Fruit fly (Drosophila melanogaster) whole organism, embryonic: Measurements from ENCODE around the gene CSN5.

Experiments
- Awh ChIP-seq: fragments of 200-800 bp; sonication (Bioruptor generic); IDR thresholded peaks from 2 replicates; pipeline ENCODE4, ENCODE4 v1.3.6; 2022; ENCODE audit warnings: missing biosample characterization, missing genetic modification characterization
- Bteb2 ChIP-seq: fragments of 200-800 bp; sonication (Bioruptor generic); optimal IDR thresholded peaks from 2 replicates; lab custom pipeline; 2016; ENCODE audit warnings: missing biosample characterization, missing genetic modification characterization
- CG11398 ChIP-seq: fragments of 200-800 bp; sonication (Bioruptor generic); optimal IDR thresholded peaks from 2 replicates; lab custom pipeline; 2016; ENCODE audit warnings: missing biosample characterization, missing genetic modification characterization
- CG11504 ChIP-seq: fragments of 200-800 bp; sonication (Bioruptor generic); optimal IDR thresholded peaks from 3 replicates; lab custom pipeline; 2019; ENCODE audit warnings: missing biosample characterization, mild to moderate bottlenecking, missing genetic modification characterization, moderate library complexity
- CG12299 ChIP-seq: fragments of 200-800 bp; sonication (Bioruptor generic); optimal IDR thresholded peaks from 2 replicates; lab custom pipeline; 2018; ENCODE audit warnings: missing biosample characterization, mild to moderate bottlenecking, missing genetic modification characterization
- CG12391 ChIP-seq: fragments of 200-800 bp; sonication (Bioruptor generic); optimal IDR thresholded peaks from 3 replicates; lab custom pipeline; 2018; ENCODE audit warnings: missing biosample characterization, mild to moderate bottlenecking, missing genetic modification characterization, moderate library complexity
- CG14710 ChIP-seq: fragments of 200-800 bp; sonication (Bioruptor generic); optimal IDR thresholded peaks from 3 replicates; lab custom pipeline; 2019; ENCODE audit warnings: missing biosample characterization, mild to moderate bottlenecking, missing genetic modification characterization, moderate library complexity
- CG15073 ChIP-seq: fragments of 200-800 bp; sonication (Bioruptor generic); optimal IDR thresholded peaks from 2 replicates; lab custom pipeline; 2016; ENCODE audit warnings: missing biosample characterization, missing genetic modification characterization
- CG15514 ChIP-seq: fragments of 200-800 bp; sonication (Bioruptor generic); optimal IDR thresholded peaks from 3 replicates; lab custom pipeline; 2017; ENCODE audit warnings: missing biosample characterization, missing genetic modification characterization, mild to moderate bottlenecking, moderate library complexity, missing genetic modification reagents
- CG15696 ChIP-seq: fragments of 200-800 bp; sonication (Bioruptor generic); optimal IDR thresholded peaks from 2 replicates; lab custom pipeline; 2019; ENCODE audit warnings: missing biosample characterization, mild to moderate bottlenecking, missing genetic modification characterization, moderate library complexity
- CG1602 ChIP-seq: fragments of 200-800 bp; sonication (Bioruptor generic); optimal IDR thresholded peaks from 3 replicates; lab custom pipeline; 2016; ENCODE audit warnings: missing biosample characterization, missing genetic modification characterization
- CG17802 ChIP-seq: fragments of 200-800 bp; sonication (Bioruptor generic); optimal IDR thresholded peaks from 2 replicates; lab custom pipeline; 2018; ENCODE audit warnings: missing biosample characterization, mild to moderate bottlenecking, missing genetic modification characterization, moderate library complexity
- CG18011 ChIP-seq: fragments of 200-800 bp; sonication (Bioruptor generic); optimal IDR thresholded peaks from 2 replicates; lab custom pipeline; 2017; ENCODE audit warnings: missing biosample characterization, missing genetic modification characterization, mild to moderate bottlenecking, moderate library complexity, missing genotype
- CG34224 ChIP-seq: fragments of 200-800 bp; sonication (Bioruptor generic); IDR thresholded peaks from 3 replicates; pipeline ENCODE4 v1.3.6; 2022; ENCODE audit warnings: missing biosample characterization, missing genetic modification characterization; ENCODE audit not compliant: partially characterized antibody
- CG34422 ChIP-seq: fragments of 200-800 bp; sonication (Bioruptor generic); IDR thresholded peaks from 3 replicates; pipeline ENCODE4 v1.3.6; 2022; ENCODE audit warnings: missing biosample characterization, missing genetic modification characterization
- CG4404 ChIP-seq: fragments of 200-800 bp; sonication (Bioruptor generic); IDR thresholded peaks from 2 replicates; pipeline ENCODE4 v1.3.6; 2022; ENCODE audit warnings: missing biosample characterization, missing genetic modification characterization
- CG6813 ChIP-seq: fragments of 200-800 bp; sonication (Bioruptor generic); optimal IDR thresholded peaks from 2 replicates; lab custom pipeline; 2017; ENCODE audit warnings: missing biosample characterization, missing genetic modification characterization, mild to moderate bottlenecking, moderate library complexity, missing genetic modification reagents
- CG6854 ChIP-seq: fragments of 200-800 bp; sonication (Bioruptor generic); optimal IDR thresholded peaks from 3 replicates; lab custom pipeline; 2017; ENCODE audit warnings: missing biosample characterization, mild to moderate bottlenecking, missing genetic modification characterization
- CG8765 ChIP-seq: fragments of 200-800 bp; sonication (Bioruptor generic); IDR thresholded peaks from 2 replicates; pipeline ENCODE4 v1.3.6; 2022; ENCODE audit warnings: missing biosample characterization, missing genetic modification characterization
- CG9215 ChIP-seq: fragments of 200-800 bp; sonication (Bioruptor generic); IDR thresholded peaks from 2 replicates; pipeline ENCODE4 v1.3.6; 2022; ENCODE audit warnings: missing biosample characterization, missing genetic modification characterization
- Chrac-16 ChIP-seq: fragments of 200-800 bp; sonication (Bioruptor generic); optimal IDR thresholded peaks from 3 replicates; lab custom pipeline; 2016; ENCODE audit warnings: missing biosample characterization, missing genetic modification characterization
- Deaf1 ChIP-seq: fragments of 200-800 bp; optimal IDR thresholded peaks from 3 replicates; lab custom pipeline; 2019; ENCODE audit warnings: missing biosample characterization, mild to moderate bottlenecking, missing genetic modification characterization, moderate library complexity
- Dfd ChIP-seq, 2 experiments: fragments of >200 bp; optimal IDR thresholded peaks; 2 replicates each; lab custom pipeline; 2017; ENCODE audit warnings: missing biosample characterization in 2 of 2, missing genetic modification characterization in 2 of 2
- Dip3 ChIP-seq: fragments of 200-800 bp; sonication (Bioruptor generic); optimal IDR thresholded peaks from 3 replicates; lab custom pipeline; 2016; ENCODE audit warnings: missing biosample characterization, missing genetic modification characterization
- Drgx ChIP-seq: fragments of 200-800 bp; sonication (Bioruptor generic); IDR thresholded peaks from 2 replicates; pipeline ENCODE4 v1.3.6; 2022; ENCODE audit warnings: missing biosample characterization, missing genetic modification characterization
- Gsc ChIP-seq: fragments of 200-800 bp; sonication (Bioruptor generic); IDR thresholded peaks from 2 replicates; pipeline ENCODE4 v1.3.6; 2022; ENCODE audit warnings: missing biosample characterization, missing genetic modification characterization
- Gug ChIP-seq: fragments of 200-800 bp; sonication (Bioruptor generic); IDR thresholded peaks from 4 replicates; pipeline ENCODE4 v1.3.6; 2022; ENCODE audit warnings: missing biosample characterization, missing genetic modification characterization
- HLH3B ChIP-seq: fragments of 200-800 bp; sonication (Bioruptor generic); IDR thresholded peaks from 2 replicates; pipeline ENCODE4 v1.3.6; 2022; ENCODE audit warnings: missing biosample characterization, missing genetic modification characterization
- Mes4 ChIP-seq: fragments of 200-800 bp; sonication (Bioruptor generic); optimal IDR thresholded peaks from 2 replicates; lab custom pipeline; 2016; ENCODE audit warnings: missing biosample characterization, missing genetic modification characterization
- NC2α ChIP-seq: fragments of 200-800 bp; sonication (Bioruptor generic); optimal IDR thresholded peaks from 2 replicates; lab custom pipeline; 2016; ENCODE audit warnings: missing biosample characterization, missing genetic modification characterization
- NK7.1 ChIP-seq: fragments of 200-800 bp; sonication (Bioruptor generic); optimal IDR thresholded peaks from 3 replicates; lab custom pipeline; 2016; ENCODE audit warnings: missing biosample characterization, missing genetic modification characterization
- Oaz ChIP-seq: fragments of 200-800 bp; sonication (Bioruptor generic); IDR thresholded peaks from 2 replicates; pipeline ENCODE4 v1.3.6; 2022; ENCODE audit warnings: missing biosample characterization, missing genetic modification characterization
- Scr ChIP-seq: fragments of 200-800 bp; sonication (Bioruptor generic); IDR thresholded peaks from 2 replicates; pipeline ENCODE4 v1.3.6; 2022; ENCODE audit warnings: missing biosample characterization, missing genetic modification characterization; ENCODE audit not compliant: partially characterized antibody
- Sox102F ChIP-seq: fragments of 200-800 bp; sonication (Bioruptor generic); optimal IDR thresholded peaks from 2 replicates; lab custom pipeline; 2018; ENCODE audit warnings: missing biosample characterization, mild to moderate bottlenecking, missing genetic modification characterization, moderate library complexity
- Vsx1 ChIP-seq: fragments of 200-800 bp; sonication (Bioruptor generic); optimal IDR thresholded peaks from 2 replicates; lab custom pipeline; 2017; ENCODE audit warnings: missing biosample characterization, mild to moderate bottlenecking, missing genetic modification characterization, missing genetic modification reagents
- abd-A ChIP-seq: fragments of 200-800 bp; sonication (Bioruptor generic); optimal IDR thresholded peaks from 3 replicates; lab custom pipeline; 2019; ENCODE audit warnings: missing biosample characterization, mild to moderate bottlenecking, missing genetic modification characterization, moderate library complexity
- crp ChIP-seq, 2 experiments: fragments of 200-800 bp; sonication (Bioruptor generic); optimal IDR thresholded peaks; 2 replicates in 1 of 2; 3 replicates in 1 of 2; lab custom pipeline; 2017; ENCODE audit warnings: missing biosample characterization in 2 of 2, missing genetic modification characterization in 2 of 2, mild to moderate bottlenecking in 1 of 2, moderate library complexity in 1 of 2
- fru ChIP-seq: fragments of >200 bp; optimal IDR thresholded peaks from 2 replicates; lab custom pipeline; 2017
- ftz-f1 ChIP-seq: fragments of 200-800 bp; sonication (Bioruptor generic); optimal IDR thresholded peaks from 2 replicates; lab custom pipeline; 2016; ENCODE audit warnings: missing biosample characterization, missing genetic modification characterization
- inv ChIP-seq: fragments of 200-800 bp; sonication (Bioruptor generic); IDR thresholded peaks from 2 replicates; pipeline ENCODE4 v1.3.6; 2022; ENCODE audit warnings: missing biosample characterization, missing genetic modification characterization; ENCODE audit not compliant: partially characterized antibody
- lola ChIP-seq, 3 experiments: fragments of >200 bp in 2 of 3; fragments of 200-800 bp in 1 of 3; sonication (Bioruptor generic) in 1 of 3; optimal IDR thresholded peaks; 2 replicates each; lab custom pipeline; 2017 to 2019; ENCODE audit warnings: missing biosample characterization in 3 of 3, missing genetic modification characterization in 3 of 3, mild to moderate bottlenecking in 1 of 3, moderate library complexity in 1 of 3
- luna ChIP-seq: fragments of 200-800 bp; sonication (Bioruptor generic); optimal IDR thresholded peaks from 2 replicates; lab custom pipeline; 2016; ENCODE audit warnings: missing biosample characterization, missing genetic modification characterization
- nerfin-1 ChIP-seq: fragments of 200-800 bp; sonication (Bioruptor generic); optimal IDR thresholded peaks from 3 replicates; lab custom pipeline; 2019; ENCODE audit warnings: missing biosample characterization, mild to moderate bottlenecking, missing genetic modification characterization, moderate library complexity
- org-1 ChIP-seq: fragments of 200-800 bp; sonication (Bioruptor generic); optimal IDR thresholded peaks from 2 replicates; lab custom pipeline; 2017; ENCODE audit warnings: missing biosample characterization, missing genetic modification characterization
- p53 ChIP-seq: fragments of 200-800 bp; sonication (Bioruptor generic); optimal IDR thresholded peaks from 2 replicates; lab custom pipeline; 2016; ENCODE audit warnings: missing biosample characterization, missing genetic modification characterization
- sens-2 ChIP-seq: fragments of 200-800 bp; sonication (Bioruptor generic); IDR thresholded peaks from 2 replicates; pipeline ENCODE4 v1.3.6; 2022; ENCODE audit warnings: missing biosample characterization, missing genetic modification characterization
- so ChIP-seq: fragments of 200-800 bp; sonication (Bioruptor generic); IDR thresholded peaks from 3 replicates; pipeline ENCODE4 v1.3.6; 2022; ENCODE audit warnings: missing biosample characterization, missing genetic modification characterization
- vvl ChIP-seq: fragments of 200-800 bp; sonication (Bioruptor generic); IDR thresholded peaks from 2 replicates; pipeline ENCODE4 v1.3.6; 2022; ENCODE audit warnings: missing biosample characterization, missing genetic modification characterization
- zf30C ChIP-seq: fragments of 200-800 bp; sonication (Bioruptor generic); optimal IDR thresholded peaks from 3 replicates; lab custom pipeline; 2018; ENCODE audit warnings: missing biosample characterization, mild to moderate bottlenecking, missing genetic modification characterization

Gene CSN5

dm6 chr3R:16448378-16449134 is 21.3 kb upstream of the CSN5 start (continued):
- peak in 1 of 2 experiments; percentile 11 for TF ChIP-seq crp (GFP tag; optimal IDR thresholded peaks at IDR 0.05; lab: Kevin White, UChicago)
- TF ChIP-seq NK7.1 (GFP tag; lab: Kevin White, UChicago): no peak
- TF ChIP-seq CG34422 (GFP tag; lab: Robert Waterston, UW): peak; percentile 17; the same call in 2 of the 3 replicates
- TF ChIP-seq Drgx: peak; percentile 88
- peak; percentile 76 for TF ChIP-seq zf30C (GFP tag; lab: Kevin White, UChicago)
- TF ChIP-seq Vsx1: peak; percentile 65
- peak; percentile 87 for TF ChIP-seq sens-2 (GFP tag; lab: Robert Waterston, UW)
- TF ChIP-seq CG18011 (GFP tag; lab: Kevin White, UChicago): no peak
- TF ChIP-seq CG12299 (tag; lab: Kevin White, UChicago): peak; percentile 54
- no peak for TF ChIP-seq Deaf1
- peak; percentile 49 for TF ChIP-seq CG1602
- peak; percentile 94 for TF ChIP-seq Awh
- no peak for TF ChIP-seq CG34224 (GFP tag; lab: Robert Waterston, UW)
- peak; percentile 54 for TF ChIP-seq CG14710 (tag; lab: Kevin White, UChicago)
- peak; percentile 63 for TF ChIP-seq Oaz (GFP tag; lab: Robert Waterston, UW)
- TF ChIP-seq ftz-f1: no peak
- TF ChIP-seq org-1 (GFP tag; lab: Kevin White, UChicago): no peak
- no peak for TF ChIP-seq lola (GFP tag; optimal IDR thresholded peaks at IDR 0.05; lab: Kevin White, UChicago)
- TF ChIP-seq HLH3B (GFP tag; lab: Robert Waterston, UW): peak; percentile 87
- TF ChIP-seq CG6854: no peak
- peak; percentile 80 for TF ChIP-seq vvl
- TF ChIP-seq Gsc (GFP tag; lab: Robert Waterston, UW): peak; percentile 73
- peak; percentile 59; the same call in 2 of the 3 replicates for TF ChIP-seq so
- TF ChIP-seq CG17802 (tag; lab: Kevin White, UChicago): peak; percentile 77
- peak; percentile 77 for TF ChIP-seq Gug (GFP tag; lab: Robert Waterston, UW)
- no peak for TF ChIP-seq inv (GFP tag; lab: Robert Waterston, UW)
- TF ChIP-seq Scr: no peak
- peak; percentile 38 for TF ChIP-seq CG4404 (GFP tag; lab: Robert Waterston, UW)
- peak; percentile 64 for TF ChIP-seq CG12391
- no peak for TF ChIP-seq CG15073 (GFP tag; lab: Kevin White, UChicago)
- TF ChIP-seq CG15514 (GFP tag; lab: Kevin White, UChicago): peak; percentile 33
- TF ChIP-seq Dip3 (GFP tag; lab: Kevin White, UChicago): peak; percentile 70
- TF ChIP-seq CG8765 (GFP tag; lab: Robert Waterston, UW): peak; percentile 81
- peak; percentile 47 for TF ChIP-seq Chrac-16 (GFP tag; lab: Kevin White, UChicago)
- TF ChIP-seq Sox102F: peak; percentile 80
- no peak for TF ChIP-seq NC2α
- no peak for TF ChIP-seq p53 (GFP tag; lab: Kevin White, UChicago)
- TF ChIP-seq fru (lab: Kevin White, UChicago): no peak
- TF ChIP-seq abd-A (tag; lab: Kevin White, UChicago): no peak
- TF ChIP-seq CG6813 (GFP tag; lab: Kevin White, UChicago): peak; percentile 29
- no peak for TF ChIP-seq luna
- TF ChIP-seq CG15696 (tag; lab: Kevin White, UChicago): no peak
- no peak for TF ChIP-seq CG11398 (GFP tag; lab: Kevin White, UChicago)
- TF ChIP-seq Dfd (GFP tag; optimal IDR thresholded peaks at IDR 0.05; lab: Kevin White, UChicago): no peak
- TF ChIP-seq CG9215 (GFP tag; lab: Robert Waterston, UW): no peak; the same call in 1 of the 2 replicates
- TF ChIP-seq Bteb2 (GFP tag; lab: Kevin White, UChicago): peak; percentile 51
- TF ChIP-seq nerfin-1 (tag; lab: Kevin White, UChicago): no peak
- TF ChIP-seq Mes4 (GFP tag; lab: Kevin White, UChicago): peak; percentile 48
- peak; percentile 53 for TF ChIP-seq CG11504 (tag; lab: Kevin White, UChicago)
